Worm (Caenorhabditis elegans) whole organism, L1 larva: ENCODE data around the gene ndx-3.
"Not testable (repeated sequence)": the region's sequence is repeated elsewhere in the genome, so short reads cannot be mapped to it uniquely, and the experiment has no call there.

ENCODE experiments used
- C04F5.9 ChIP-seq: sonication (generic microtip); optimal IDR thresholded peaks from 2 replicates; lab custom pipeline; 2016; ENCODE audit warnings: missing genetic modification characterization, missing compliant biosample characterization
- C16A3.4 ChIP-seq: fragments of 150-350 bp; optimal IDR thresholded peaks from 2 replicates; lab custom pipeline; 2014; ENCODE audit warnings: missing biosample characterization, missing genetic modification characterization
- F16B12.6 ChIP-seq: fragments of 150-350 bp; optimal IDR thresholded peaks from 2 replicates; lab custom pipeline; 2014; ENCODE audit warnings: missing biosample characterization, missing genetic modification characterization
- aha-1 ChIP-seq: fragments of 150-350 bp; optimal IDR thresholded peaks from 2 replicates; lab custom pipeline; 2014; ENCODE audit warnings: missing biosample characterization, missing genetic modification characterization
- alr-1 ChIP-seq: fragments of 200-800 bp; sonication (Bioruptor generic); optimal IDR thresholded peaks from 2 replicates; lab custom pipeline; 2018; ENCODE audit warnings: borderline replicate concordance, mild to moderate bottlenecking, missing genetic modification characterization, missing compliant biosample characterization
- aly-2 ChIP-seq: fragments of 150-350 bp; optimal IDR thresholded peaks from 2 replicates; lab custom pipeline; 2014; ENCODE audit warnings: missing biosample characterization, missing genetic modification characterization
- ama-1 ChIP-seq: fragments of 150-350 bp; optimal IDR thresholded peaks from 2 replicates; lab custom pipeline; 2014
- ceh-82 ChIP-seq, 3 experiments: fragments of 150-350 bp in 1 of 3; sonication (generic microtip) in 2 of 3; optimal IDR thresholded peaks; 2 replicates each; lab custom pipeline; 2014 to 2017; ENCODE audit warnings: missing biosample characterization in 3 of 3, missing genetic modification characterization in 3 of 3
- ceh-88 ChIP-seq: fragments of 200-800 bp; sonication (Bioruptor generic); IDR thresholded peaks from 2 replicates; pipeline ENCODE4 v1.3.6; 2022; ENCODE audit warnings: missing genetic modification characterization, missing compliant biosample characterization
- ceh-90 ChIP-seq: sonication (generic microtip); optimal IDR thresholded peaks from 2 replicates; lab custom pipeline; 2016; ENCODE audit warnings: missing genetic modification characterization, missing compliant biosample characterization
- ces-1 ChIP-seq: fragments of 150-350 bp; optimal IDR thresholded peaks from 2 replicates; lab custom pipeline; 2014; ENCODE audit warnings: missing biosample characterization, missing genetic modification reagents, missing genetic modification characterization
- efl-3 ChIP-seq: fragments of 200-800 bp; sonication (Bioruptor generic); optimal IDR thresholded peaks from 2 replicates; lab custom pipeline; 2018; ENCODE audit warnings: mild to moderate bottlenecking, missing genetic modification characterization, missing compliant biosample characterization
- egl-13 ChIP-seq: sonication (generic microtip); optimal IDR thresholded peaks from 2 replicates; lab custom pipeline; 2016; ENCODE audit warnings: missing genotype, missing genetic modification reagents, missing genetic modification characterization, missing compliant biosample characterization
- egl-27 ChIP-seq, 2 experiments: fragments of 150-350 bp in 1 of 2; sonication (generic microtip); optimal IDR thresholded peaks; 3 replicates each; lab custom pipeline; 2017 to 2018; ENCODE audit warnings: missing biosample characterization in 2 of 2, missing genetic modification characterization in 2 of 2, missing genetic modification reagents in 2 of 2
- ets-5 ChIP-seq: fragments of 200-800 bp; sonication (Bioruptor generic); IDR thresholded peaks from 2 replicates; pipeline ENCODE4 v1.3.6; 2022; ENCODE audit warnings: missing genetic modification characterization, missing compliant biosample characterization
- fkh-10 ChIP-seq: sonication (generic microtip); optimal IDR thresholded peaks from 2 replicates; lab custom pipeline; 2017; ENCODE audit warnings: missing biosample characterization, missing genetic modification reagents, missing genetic modification characterization
- fkh-4 ChIP-seq: sonication (generic microtip); optimal IDR thresholded peaks from 2 replicates; lab custom pipeline; 2016; ENCODE audit warnings: missing compliant biosample characterization, missing genetic modification characterization, borderline replicate concordance
- fkh-8 ChIP-seq: sonication (generic microtip); optimal IDR thresholded peaks from 2 replicates; lab custom pipeline; 2016; ENCODE audit warnings: mild to moderate bottlenecking, missing genetic modification characterization, missing compliant biosample characterization
- grh-1 ChIP-seq: fragments of 200-800 bp; sonication (Bioruptor generic); IDR thresholded peaks from 2 replicates; pipeline ENCODE4 v1.3.6; 2022; ENCODE audit warnings: missing genetic modification reagents, missing genetic modification characterization, missing compliant biosample characterization
- isw-1 ChIP-seq: fragments of 200-800 bp; sonication (Bioruptor generic); IDR thresholded peaks from 2 replicates; pipeline ENCODE4 v1.3.6; 2022; ENCODE audit warnings: missing genetic modification characterization, missing compliant biosample characterization
- lin-13 ChIP-seq: fragments of 150-350 bp; optimal IDR thresholded peaks from 2 replicates; lab custom pipeline; 2014; ENCODE audit warnings: missing biosample characterization, missing genetic modification reagents, missing genetic modification characterization
- lir-3 ChIP-seq: sonication (generic microtip); optimal IDR thresholded peaks from 2 replicates; lab custom pipeline; 2016; ENCODE audit warnings: mild to moderate bottlenecking, missing genetic modification characterization, moderate library complexity, missing compliant biosample characterization; ENCODE audit not compliant: poor library complexity
- lsy-2 ChIP-seq, 2 experiments: fragments of 150-350 bp; optimal IDR thresholded peaks; 2 replicates each; lab custom pipeline; 2014; ENCODE audit warnings: missing biosample characterization in 2 of 2, missing genetic modification characterization in 2 of 2
- mab-9 ChIP-seq: fragments of 200-800 bp; sonication (Bioruptor generic); IDR thresholded peaks from 2 replicates; pipeline ENCODE4 v1.3.6; 2022; ENCODE audit warnings: missing genetic modification reagents, missing genetic modification characterization, missing compliant biosample characterization
- mdl-1 ChIP-seq, 2 experiments: fragments of 150-350 bp; optimal IDR thresholded peaks; 2 replicates each; lab custom pipeline; 2014 to 2017; ENCODE audit warnings: missing biosample characterization in 2 of 2, missing genetic modification characterization in 2 of 2, inconsistent platforms in 1 of 2
- mep-1 ChIP-seq: fragments of 150-350 bp; optimal IDR thresholded peaks from 2 replicates; lab custom pipeline; 2014; ENCODE audit warnings: missing biosample characterization, missing genetic modification characterization
- nhr-12 ChIP-seq: sonication (generic microtip); optimal IDR thresholded peaks from 2 replicates; lab custom pipeline; 2017; ENCODE audit warnings: missing biosample characterization, missing genetic modification characterization
- nhr-19 ChIP-seq: fragments of 200-800 bp; sonication (Bioruptor generic); conservative IDR thresholded peaks from 2 replicates; pipeline ENCODE4 v1.3.6; 2022; ENCODE audit warnings: missing genetic modification characterization, missing compliant biosample characterization
- nhr-20 ChIP-seq: sonication (generic microtip); optimal IDR thresholded peaks from 2 replicates; lab custom pipeline; 2016; ENCODE audit warnings: mild to moderate bottlenecking, missing genetic modification characterization, missing compliant biosample characterization
- nhr-237 ChIP-seq: fragments of 150-350 bp; optimal IDR thresholded peaks from 2 replicates; lab custom pipeline; 2014; ENCODE audit warnings: missing biosample characterization, missing genetic modification characterization
- nhr-71 ChIP-seq: sonication (generic microtip); optimal IDR thresholded peaks from 2 replicates; lab custom pipeline; 2016; ENCODE audit warnings: mild to moderate bottlenecking, missing genetic modification characterization, moderate library complexity, missing compliant biosample characterization
- nhr-76 ChIP-seq: sonication (generic microtip); optimal IDR thresholded peaks from 2 replicates; lab custom pipeline; 2017; ENCODE audit warnings: missing biosample characterization, missing genetic modification characterization
- nhr-77 ChIP-seq: fragments of 150-350 bp; optimal IDR thresholded peaks from 2 replicates; lab custom pipeline; 2014; ENCODE audit warnings: missing biosample characterization, missing genetic modification characterization
- nhr-90 ChIP-seq: sonication (generic microtip); optimal IDR thresholded peaks from 2 replicates; lab custom pipeline; 2016; ENCODE audit warnings: mild to moderate bottlenecking, missing genetic modification characterization, missing compliant biosample characterization; ENCODE audit not compliant: poor library complexity
- pax-3 ChIP-seq: fragments of 200-800 bp; sonication (Bioruptor generic); optimal IDR thresholded peaks from 2 replicates; lab custom pipeline; 2018; ENCODE audit warnings: mild to moderate bottlenecking, missing genetic modification characterization, moderate library complexity, missing compliant biosample characterization
- snpc-4 ChIP-seq: fragments of 150-350 bp; optimal IDR thresholded peaks from 2 replicates; lab custom pipeline; 2014; ENCODE audit warnings: missing biosample characterization, missing genetic modification characterization
- snu-23 ChIP-seq: sonication (generic microtip); optimal IDR thresholded peaks from 2 replicates; lab custom pipeline; 2016; ENCODE audit warnings: missing genetic modification characterization, missing compliant biosample characterization
- sup-37 ChIP-seq: fragments of 200-800 bp; sonication (Bioruptor generic); optimal IDR thresholded peaks from 2 replicates; lab custom pipeline; 2018; ENCODE audit warnings: mild to moderate bottlenecking, missing genetic modification characterization, missing compliant biosample characterization
- swsn-7 ChIP-seq: sonication (generic microtip); optimal IDR thresholded peaks from 2 replicates; lab custom pipeline; 2016; ENCODE audit warnings: missing genetic modification characterization, missing compliant biosample characterization
- tbx-2 ChIP-seq: sonication (generic microtip); optimal IDR thresholded peaks from 2 replicates; lab custom pipeline; 2016; ENCODE audit warnings: missing genetic modification characterization, missing compliant biosample characterization
- tlp-1 ChIP-seq: fragments of 150-350 bp; optimal IDR thresholded peaks from 2 replicates; lab custom pipeline; 2014; ENCODE audit warnings: missing biosample characterization, missing genetic modification characterization
- unc-30 ChIP-seq: sonication (generic microtip); optimal IDR thresholded peaks from 2 replicates; lab custom pipeline; 2017; ENCODE audit warnings: missing biosample characterization, missing genetic modification characterization
- unc-62 ChIP-seq: fragments of 150-350 bp; optimal IDR thresholded peaks from 2 replicates; lab custom pipeline; 2014; ENCODE audit warnings: missing biosample characterization, missing genetic modification reagents, missing genetic modification characterization
- vab-15 ChIP-seq: sonication (generic microtip); optimal IDR thresholded peaks from 2 replicates; lab custom pipeline; 2017; ENCODE audit warnings: missing genotype, mild to moderate bottlenecking, missing genetic modification characterization, missing compliant biosample characterization
- xbp-1 ChIP-seq: sonication (generic microtip); optimal IDR thresholded peaks from 2 replicates; lab custom pipeline; 2016; ENCODE audit warnings: missing genetic modification characterization, missing compliant biosample characterization
- zag-1 ChIP-seq: fragments of 150-350 bp; optimal IDR thresholded peaks from 2 replicates; lab custom pipeline; 2014; ENCODE audit warnings: missing biosample characterization, missing genetic modification characterization
- ztf-11 ChIP-seq, 2 experiments: sonication (generic microtip); optimal IDR thresholded peaks; 2 replicates each; lab custom pipeline; 2016 to 2017; ENCODE audit warnings: missing genetic modification characterization in 2 of 2, missing biosample characterization in 1 of 2, missing compliant biosample characterization in 1 of 2
- ztf-4 ChIP-seq: fragments of 150-350 bp; optimal IDR thresholded peaks from 2 replicates; lab custom pipeline; 2014; ENCODE audit warnings: missing biosample characterization, missing genetic modification characterization

The ndx-3 gene

ce11 chrII:4953289-4953688 lies at the start of gene ndx-3:
Gene ndx-3, plus strand, starts transcription at chrII:4953589.
- no peak for TF ChIP-seq nhr-71
- TF ChIP-seq ztf-4 (tag; lab: Kevin White, UChicago): no peak
- TF ChIP-seq grh-1 (GFP tag; lab: Robert Waterston, UW): no peak
- no peak for TF ChIP-seq nhr-90 (tag; lab: Kevin White, UChicago)
- no peak for TF ChIP-seq aha-1 (tag; lab: Kevin White, UChicago)
- no peak for TF ChIP-seq xbp-1 (tag; lab: Kevin White, UChicago)
- TF ChIP-seq mdl-1 (tag; optimal IDR thresholded peaks at IDR 0.05; lab: Kevin White, UChicago): no peak
- no peak for TF ChIP-seq snu-23 (GFP tag; lab: Kevin White, UChicago)
- no peak for TF ChIP-seq F16B12.6
- TF ChIP-seq ama-1: no peak
- TF ChIP-seq nhr-20 (tag; lab: Kevin White, UChicago): no peak
- no peak for TF ChIP-seq tbx-2
- TF ChIP-seq nhr-19 (GFP tag; lab: Robert Waterston, UW): no peak
- no peak for TF ChIP-seq fkh-4 (tag; lab: Kevin White, UChicago)
- TF ChIP-seq mep-1 (tag; lab: Kevin White, UChicago): no peak
- TF ChIP-seq unc-30 (tag; lab: Kevin White, UChicago): no peak
- no peak for TF ChIP-seq egl-27 (tag; optimal IDR thresholded peaks at IDR 0.05; lab: Kevin White, UChicago)
- TF ChIP-seq mab-9 (GFP tag; lab: Robert Waterston, UW): no peak
- TF ChIP-seq, all 84 proteins: peak for 0

- TF ChIP-seq grh-1 (GFP tag; lab: Robert Waterston, UW); nhr-237 (tag; lab: Kevin White, UChicago); C16A3.4: not testable (repeated sequence)
- TF ChIP-seq, all 84 proteins: peak for 0; not testable (repeated sequence) for 84
Observed at ce11 chrII:4903696-4904095, 49.7 kb upstream of the ndx-3 start, which contains the start of gene sgt-1. Gene sgt-1, minus strand, starts transcription at chrII:4903796.

- TF ChIP-seq lsy-2 (tag; optimal IDR thresholded peaks at IDR 0.05; lab: Kevin White, UChicago): peak; percentile 71 to 86
- peak; percentile 4 for TF ChIP-seq egl-13 (tag; lab: Kevin White, UChicago)
- no peak for TF ChIP-seq nhr-237 (tag; lab: Kevin White, UChicago)
- TF ChIP-seq lin-13 (GFP tag; lab: Kevin White, UChicago): peak; percentile 34
- no peak for TF ChIP-seq egl-27 (tag; optimal IDR thresholded peaks at IDR 0.05; lab: Kevin White, UChicago)
- TF ChIP-seq ces-1 (GFP tag; lab: Kevin White, UChicago): no peak
- peak; percentile 48 for TF ChIP-seq F16B12.6
- TF ChIP-seq alr-1 (tag; lab: Kevin White, UChicago): no peak
- TF ChIP-seq C04F5.9 (tag; lab: Kevin White, UChicago): no peak
- TF ChIP-seq aly-2 (tag; lab: Kevin White, UChicago): no peak
- no peak for TF ChIP-seq zag-1 (tag; lab: Kevin White, UChicago)
- peak in 1 of 2 experiments; percentile 77 for TF ChIP-seq mdl-1 (tag; optimal IDR thresholded peaks at IDR 0.05; lab: Kevin White, UChicago)
- TF ChIP-seq ceh-90 (tag; lab: Kevin White, UChicago): no peak
- TF ChIP-seq efl-3 (GFP tag; lab: Kevin White, UChicago): no peak
- TF ChIP-seq fkh-4 (tag; lab: Kevin White, UChicago): no peak
- peak; percentile 60 for TF ChIP-seq swsn-7 (tag; lab: Kevin White, UChicago)
- peak; percentile 65 for TF ChIP-seq xbp-1 (tag; lab: Kevin White, UChicago)
- no peak for TF ChIP-seq mab-9 (GFP tag; lab: Robert Waterston, UW)
- peak; percentile 23 for TF ChIP-seq fkh-10 (GFP tag; lab: Kevin White, UChicago)
- no peak for TF ChIP-seq pax-3 (tag; lab: Kevin White, UChicago)
- no peak for TF ChIP-seq ets-5
- TF ChIP-seq lir-3: peak; percentile 35
- no peak for TF ChIP-seq nhr-12
- TF ChIP-seq sup-37 (GFP tag; lab: Kevin White, UChicago): no peak
- TF ChIP-seq ztf-11 (tag; optimal IDR thresholded peaks at IDR 0.05; lab: Kevin White, UChicago): no peak
- TF ChIP-seq unc-30 (tag; lab: Kevin White, UChicago): no peak
- TF ChIP-seq isw-1 (GFP tag; lab: Robert Waterston, UW): peak; percentile 72
- peak; percentile 30 to 61 (median 42) for TF ChIP-seq ceh-82 (tag; optimal IDR thresholded peaks at IDR 0.05; lab: Kevin White, UChicago)
- TF ChIP-seq tlp-1 (tag; lab: Kevin White, UChicago): no peak
- peak; percentile 39 for TF ChIP-seq snpc-4 (tag; lab: Kevin White, UChicago)
- TF ChIP-seq fkh-8 (tag; lab: Kevin White, UChicago): peak; percentile 65
- no peak for TF ChIP-seq nhr-76 (tag; lab: Kevin White, UChicago)
- no peak for TF ChIP-seq nhr-90 (tag; lab: Kevin White, UChicago)
- TF ChIP-seq grh-1 (GFP tag; lab: Robert Waterston, UW): no peak
- TF ChIP-seq unc-62 (GFP tag; lab: Kevin White, UChicago): no peak
- peak; percentile 31 for TF ChIP-seq nhr-77 (tag; lab: Kevin White, UChicago)
- TF ChIP-seq ceh-88 (GFP tag; lab: Robert Waterston, UW): no peak
- TF ChIP-seq vab-15: no peak
Observed at ce11 chrII:4904277-4904676, 49.1 kb upstream of the ndx-3 start.
